Worm (Caenorhabditis elegans): ENCODE results near the gene F53F8.6.

The F53F8.6 gene

DNA sequence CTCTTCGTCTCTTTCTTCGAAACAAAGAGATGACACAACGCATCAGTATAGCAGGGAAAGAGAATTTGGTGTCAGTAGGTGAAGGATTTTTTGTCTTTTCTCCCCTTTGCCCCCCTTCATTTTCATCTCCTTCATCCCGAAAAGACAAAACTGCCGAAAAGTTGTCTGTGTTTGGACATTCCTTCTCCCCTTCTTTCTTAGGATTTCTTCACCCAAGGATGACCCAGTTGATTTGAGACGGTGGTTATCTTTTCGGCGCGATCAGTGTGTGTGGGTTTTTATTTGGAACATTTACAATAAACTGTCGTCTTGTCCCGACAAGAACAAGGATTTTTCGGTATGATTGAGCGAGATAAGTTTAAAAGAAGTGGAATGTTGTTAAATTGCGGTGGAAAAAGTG is 41.6 kb upstream of the F53F8.6 start:
- TF ChIP-seq blmp-1 (tag; optimal IDR thresholded peaks at IDR 0.05) (no peak), sem-2 (GFP tag; optimal IDR thresholded peaks at IDR 0.05) (no peak), elt-1 (tag; optimal IDR thresholded peaks at IDR 0.05; ENCODE audit: borderline replicate concordance, insufficient read depth) (peak; percentile 25), lsy-2 (tag; optimal IDR thresholded peaks at IDR 0.05) (no peak)

DNA sequence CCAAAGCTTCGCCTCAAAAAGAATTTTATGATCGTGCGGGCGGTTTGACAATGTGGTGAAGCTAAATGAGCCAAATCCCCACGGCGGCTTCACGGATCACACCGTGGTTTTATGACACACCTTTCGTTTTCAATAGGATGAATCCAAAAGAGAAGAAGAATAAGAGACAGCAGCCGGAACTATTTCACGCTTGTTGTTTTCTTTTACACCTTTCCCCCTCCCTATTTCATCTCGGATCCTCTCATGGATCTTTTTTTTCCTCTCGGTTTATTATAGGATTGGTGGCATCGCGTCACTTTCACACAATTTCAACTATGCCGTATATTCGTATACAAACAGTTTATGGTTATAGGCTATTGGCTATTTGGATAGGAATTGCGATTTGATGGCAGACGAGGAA is 40.3 kb upstream of the F53F8.6 start:
- TF ChIP-seq sem-2 (GFP tag; optimal IDR thresholded peaks at IDR 0.05), result no peak
- TF ChIP-seq blmp-1 (tag; optimal IDR thresholded peaks at IDR 0.05), result peak; percentile 18
- TF ChIP-seq bed-3 (GFP tag; optimal IDR thresholded peaks at IDR 0.05), result no peak

DNA sequence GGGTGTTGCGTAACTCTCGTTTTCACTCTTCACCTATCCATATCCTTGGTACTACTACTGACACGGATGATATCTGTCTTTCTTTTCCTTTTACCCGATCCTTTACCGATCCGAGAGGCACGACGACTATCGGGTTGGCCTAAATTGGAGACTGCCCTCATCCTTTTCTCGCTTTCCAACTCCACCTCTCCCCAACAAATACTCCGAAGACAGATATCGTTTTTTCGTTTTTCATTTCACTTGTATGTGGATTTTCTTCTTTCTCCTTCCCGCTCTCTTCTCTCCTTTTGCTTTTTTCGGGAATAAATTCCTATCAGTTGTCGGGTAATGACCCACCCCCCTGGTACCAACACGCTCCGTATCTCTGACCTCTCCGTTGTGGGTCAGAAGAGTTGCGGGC is 39.1 kb upstream of the F53F8.6 start:
- TF ChIP-seq blmp-1 (tag; optimal IDR thresholded peaks at IDR 0.05) (peak; percentile 84), sptf-1 (tag; optimal IDR thresholded peaks at IDR 0.05) (no peak), zip-8 (tag; optimal IDR thresholded peaks at IDR 0.05) (peak; percentile 54)

DNA sequence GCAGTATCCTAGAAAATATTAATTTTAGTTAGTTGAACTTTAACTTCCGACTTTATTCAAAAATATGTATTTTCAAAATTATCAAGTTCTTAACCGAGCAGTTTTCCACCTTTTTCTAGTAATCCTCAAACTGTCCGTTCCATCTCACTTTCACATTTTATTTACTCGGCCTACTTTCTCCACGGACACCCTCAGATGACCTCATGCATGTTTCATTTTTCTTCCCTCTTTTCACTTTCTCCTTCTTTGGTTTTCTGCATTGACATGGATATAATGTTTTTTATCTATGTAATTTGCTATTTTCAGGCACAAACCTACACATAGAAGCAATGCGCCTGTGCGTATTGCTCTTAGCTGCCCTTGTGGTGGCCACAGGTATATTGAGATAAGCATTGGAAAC is 37.1 kb upstream of the F53F8.6 start, which contains the start of gene mlt-11:
Gene mlt-11, plus strand, starts transcription at position 301 of the 400 bp plus-strand sequence.
- no peak for TF ChIP-seq blmp-1 (tag; optimal IDR thresholded peaks at IDR 0.05)
- no peak for TF ChIP-seq pha-4 (tag; optimal IDR thresholded peaks at IDR 0.05)
- TF ChIP-seq nhr-12 (tag; optimal IDR thresholded peaks at IDR 0.05), result no peak
- no peak for TF ChIP-seq mab-5 (tag; optimal IDR thresholded peaks at IDR 0.05)
- TF ChIP-seq mls-2 (tag; optimal IDR thresholded peaks at IDR 0.05), result no peak
- no peak for TF ChIP-seq ztf-11 (tag; optimal IDR thresholded peaks at IDR 0.05)
- no peak for TF ChIP-seq unc-120 (tag; optimal IDR thresholded peaks at IDR 0.05; ENCODE audit: poor library complexity, severe bottlenecking)
- no peak for TF ChIP-seq flh-1 (GFP tag; optimal IDR thresholded peaks at IDR 0.05)
- no peak for TF ChIP-seq tbx-8 (GFP tag; optimal IDR thresholded peaks at IDR 0.05)
- TF ChIP-seq snpc-4 (tag; optimal IDR thresholded peaks at IDR 0.05), result no peak
- TF ChIP-seq lin-13 (tag; optimal IDR thresholded peaks at IDR 0.05), result no peak
- TF ChIP-seq nhr-2 (tag; optimal IDR thresholded peaks at IDR 0.05), result no peak
- no peak for TF ChIP-seq unc-62 (GFP tag; optimal IDR thresholded peaks at IDR 0.05)
- no peak for TF ChIP-seq lin-32 (GFP tag; optimal IDR thresholded peaks at IDR 0.05)
- no peak for TF ChIP-seq ceh-43 (GFP tag; optimal IDR thresholded peaks at IDR 0.05)
- no peak for TF ChIP-seq M03D4.4 (tag; optimal IDR thresholded peaks at IDR 0.05)
- TF ChIP-seq nhr-237 (tag; optimal IDR thresholded peaks at IDR 0.05), result no peak
- no peak for TF ChIP-seq elt-3 (tag; optimal IDR thresholded peaks at IDR 0.05)
- TF ChIP-seq ces-1 (GFP tag; optimal IDR thresholded peaks at IDR 0.05), result no peak
- no peak for TF ChIP-seq ceh-83 (GFP tag; optimal IDR thresholded peaks at IDR 0.05)

DNA sequence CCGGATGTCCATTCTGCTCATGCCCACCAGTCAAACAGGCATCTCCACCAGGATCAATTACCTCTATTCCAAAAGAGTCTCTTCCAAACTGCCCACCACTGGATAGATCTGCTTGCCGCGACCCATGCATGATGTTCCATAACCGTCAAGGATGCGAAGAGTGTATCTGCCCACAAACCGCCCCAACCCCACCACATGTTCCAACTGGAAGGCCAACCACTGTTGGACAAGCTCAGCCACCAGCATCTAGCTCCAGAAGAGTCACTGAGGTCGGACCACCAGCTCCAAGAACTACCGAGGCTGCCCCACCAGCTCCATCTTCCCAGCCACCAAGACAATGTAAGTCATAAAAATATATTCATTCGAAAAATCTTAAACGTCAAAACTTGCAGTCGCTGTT is 33.4 kb upstream of the F53F8.6 start:
- TF ChIP-seq nhr-12 (tag; optimal IDR thresholded peaks at IDR 0.05) (no peak), elt-3 (tag; optimal IDR thresholded peaks at IDR 0.05) (no peak), ceh-83 (GFP tag; optimal IDR thresholded peaks at IDR 0.05) (no peak), sem-2 (GFP tag; optimal IDR thresholded peaks at IDR 0.05) (peak; percentile 14), unc-39 (tag; optimal IDR thresholded peaks at IDR 0.05) (no peak)

DNA sequence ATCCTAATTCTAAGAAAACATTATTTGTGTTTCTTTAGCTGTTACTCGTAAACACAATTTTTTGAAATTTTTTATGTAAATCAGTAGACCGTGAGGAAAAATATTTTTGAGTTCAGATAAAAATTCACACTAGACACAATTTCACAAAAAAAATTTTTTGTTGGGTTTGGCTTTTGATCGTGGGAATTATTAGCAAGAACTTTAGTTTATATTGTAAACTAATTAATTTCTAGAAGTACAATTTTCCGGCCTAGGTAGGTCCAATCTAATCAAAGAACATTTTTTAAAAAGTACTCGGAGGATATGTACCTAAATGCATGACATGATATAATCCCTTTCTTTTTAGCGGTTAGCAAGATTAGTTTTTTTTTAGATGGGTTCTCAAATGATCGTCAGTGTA is 23.8 kb upstream of the F53F8.6 start:
- TF ChIP-seq nhr-2 (tag; optimal IDR thresholded peaks at IDR 0.05) (no peak), cnd-1 (tag; optimal IDR thresholded peaks at IDR 0.05) (no peak), flh-1 (GFP tag; optimal IDR thresholded peaks at IDR 0.05) (no peak), M03D4.4 (tag; optimal IDR thresholded peaks at IDR 0.05) (no peak), pha-4 (tag; optimal IDR thresholded peaks at IDR 0.05) (no peak), mep-1 (tag; optimal IDR thresholded peaks at IDR 0.05) (no peak), ztf-11 (tag; optimal IDR thresholded peaks at IDR 0.05) (no peak), blmp-1 (tag; optimal IDR thresholded peaks at IDR 0.05) (no peak), ceh-43 (GFP tag; optimal IDR thresholded peaks at IDR 0.05) (no peak), elt-3 (tag; optimal IDR thresholded peaks at IDR 0.05) (no peak), sptf-1 (tag; optimal IDR thresholded peaks at IDR 0.05) (no peak), ces-1 (GFP tag; optimal IDR thresholded peaks at IDR 0.05) (no peak), sem-2 (GFP tag; optimal IDR thresholded peaks at IDR 0.05) (no peak), bed-3 (GFP tag; optimal IDR thresholded peaks at IDR 0.05) (no peak)
